Fruit fly (Drosophila melanogaster) whole organism, embryonic: ENCODE results near the gene CG5644.

ENCODE experiments used
- Atf-2 ChIP-seq: fragments of 200-800 bp; sonication (Bioruptor generic); optimal IDR thresholded peaks from 2 replicates; lab custom pipeline; 2016; ENCODE audit warnings: missing biosample characterization, missing genetic modification characterization
- Awh ChIP-seq: fragments of 200-800 bp; sonication (Bioruptor generic); IDR thresholded peaks from 2 replicates; pipeline ENCODE4, ENCODE4 v1.3.6; 2022; ENCODE audit warnings: missing biosample characterization, missing genetic modification characterization
- Bteb2 ChIP-seq: fragments of 200-800 bp; sonication (Bioruptor generic); optimal IDR thresholded peaks from 2 replicates; lab custom pipeline; 2016; ENCODE audit warnings: missing biosample characterization, missing genetic modification characterization
- CG10267 ChIP-seq: fragments of 200-800 bp; sonication (Bioruptor generic); optimal IDR thresholded peaks from 2 replicates; lab custom pipeline; 2018; ENCODE audit warnings: missing biosample characterization, mild to moderate bottlenecking, missing genetic modification characterization, moderate library complexity
- CG10543 ChIP-seq: fragments of 200-800 bp; sonication (Bioruptor generic); optimal IDR thresholded peaks from 3 replicates; lab custom pipeline; 2017; ENCODE audit warnings: missing biosample characterization, mild to moderate bottlenecking, missing genetic modification characterization, moderate library complexity
- CG10654 ChIP-seq: fragments of 200-800 bp; sonication (Bioruptor generic); optimal IDR thresholded peaks from 2 replicates; lab custom pipeline; 2016; ENCODE audit warnings: missing biosample characterization, missing genetic modification characterization
- CG15269 ChIP-seq: fragments of 200-800 bp; sonication (Bioruptor generic); optimal IDR thresholded peaks from 2 replicates; lab custom pipeline; 2018; ENCODE audit warnings: missing biosample characterization, mild to moderate bottlenecking, missing genetic modification characterization, moderate library complexity
- CG1603 ChIP-seq: fragments of 200-800 bp; sonication (Bioruptor generic); optimal IDR thresholded peaks from 2 replicates; lab custom pipeline; 2019; ENCODE audit warnings: missing biosample characterization, mild to moderate bottlenecking, missing genetic modification characterization, moderate library complexity
- CG17359 ChIP-seq: fragments of 200-800 bp; sonication (Bioruptor generic); optimal IDR thresholded peaks from 3 replicates; lab custom pipeline; 2018; ENCODE audit warnings: missing biosample characterization, mild to moderate bottlenecking, missing genetic modification characterization, moderate library complexity
- CG2129 ChIP-seq: fragments of 200-800 bp; sonication (Bioruptor generic); IDR thresholded peaks from 2 replicates; pipeline ENCODE4 v1.3.6; 2022; ENCODE audit warnings: missing biosample characterization, missing genetic modification characterization; ENCODE audit not compliant: partially characterized antibody
- CG3065 ChIP-seq: fragments of 200-800 bp; sonication (Bioruptor generic); optimal IDR thresholded peaks from 2 replicates; lab custom pipeline; 2016; ENCODE audit warnings: missing biosample characterization, missing genetic modification characterization
- CG34224 ChIP-seq: fragments of 200-800 bp; sonication (Bioruptor generic); IDR thresholded peaks from 3 replicates; pipeline ENCODE4 v1.3.6; 2022; ENCODE audit warnings: missing biosample characterization, missing genetic modification characterization; ENCODE audit not compliant: partially characterized antibody
- CG5180 ChIP-seq: fragments of 200-800 bp; sonication (Bioruptor generic); optimal IDR thresholded peaks from 3 replicates; lab custom pipeline; 2017; ENCODE audit warnings: missing biosample characterization, missing genetic modification characterization, mild to moderate bottlenecking, moderate library complexity, missing genetic modification reagents
- CG5245 ChIP-seq: fragments of 200-800 bp; sonication (Bioruptor generic); optimal IDR thresholded peaks from 3 replicates; lab custom pipeline; 2016; ENCODE audit warnings: missing biosample characterization, missing genetic modification characterization
- CG8924 ChIP-seq: fragments of 200-800 bp; optimal IDR thresholded peaks from 3 replicates; lab custom pipeline; 2019; ENCODE audit warnings: missing biosample characterization, mild to moderate bottlenecking, missing genetic modification characterization, moderate library complexity
- CoRest ChIP-seq: fragments of 200-800 bp; sonication (Bioruptor generic); optimal IDR thresholded peaks from 3 replicates; lab custom pipeline; 2018; ENCODE audit warnings: missing biosample characterization, mild to moderate bottlenecking, missing genetic modification characterization, moderate library complexity
- Elba2 ChIP-seq: fragments of 200-800 bp; sonication (Bioruptor generic); optimal IDR thresholded peaks from 3 replicates; lab custom pipeline; 2016; ENCODE audit warnings: missing biosample characterization, missing genetic modification characterization
- Ets97D ChIP-seq: fragments of 200-800 bp; sonication (Bioruptor generic); optimal IDR thresholded peaks from 3 replicates; lab custom pipeline; 2016; ENCODE audit warnings: missing biosample characterization, missing genetic modification characterization
- Hsf ChIP-seq: fragments of 200-800 bp; sonication (Bioruptor generic); optimal IDR thresholded peaks from 3 replicates; lab custom pipeline; 2016; ENCODE audit warnings: missing biosample characterization, missing genetic modification characterization
- Meics ChIP-seq: fragments of 200-800 bp; sonication (Bioruptor generic); optimal IDR thresholded peaks from 2 replicates; lab custom pipeline; 2017; ENCODE audit warnings: missing biosample characterization, mild to moderate bottlenecking, missing genetic modification characterization
- NfI ChIP-seq: fragments of 200-800 bp; sonication (Bioruptor generic); optimal IDR thresholded peaks from 3 replicates; lab custom pipeline; 2018; ENCODE audit warnings: missing biosample characterization, mild to moderate bottlenecking, missing genetic modification characterization, moderate library complexity
- Oaz ChIP-seq: fragments of 200-800 bp; sonication (Bioruptor generic); IDR thresholded peaks from 2 replicates; pipeline ENCODE4 v1.3.6; 2022; ENCODE audit warnings: missing biosample characterization, missing genetic modification characterization
- Opbp ChIP-seq: fragments of 200-800 bp; sonication (Bioruptor generic); IDR thresholded peaks from 3 replicates; pipeline ENCODE4 v1.3.6; 2022; ENCODE audit warnings: missing biosample characterization, missing genetic modification characterization; ENCODE audit not compliant: partially characterized antibody
- Pdp1 ChIP-seq, 2 experiments: fragments of 200-800 bp; sonication (Bioruptor generic); optimal IDR thresholded peaks; 3 replicates each; lab custom pipeline; 2016; ENCODE audit warnings: missing biosample characterization in 2 of 2, missing genetic modification characterization in 2 of 2, mild to moderate bottlenecking in 1 of 2, moderate library complexity in 1 of 2
- Poxn ChIP-seq: fragments of 200-800 bp; sonication (Bioruptor generic); IDR thresholded peaks from 2 replicates; pipeline ENCODE4 v1.3.6; 2022; ENCODE audit warnings: missing biosample characterization, missing genetic modification characterization
- Spps ChIP-seq: fragments of 200-800 bp; sonication (Bioruptor generic); optimal IDR thresholded peaks from 2 replicates; lab custom pipeline; 2018; ENCODE audit warnings: missing biosample characterization, mild to moderate bottlenecking, missing genetic modification characterization
- Ssrp ChIP-seq: fragments of 200-800 bp; sonication (Bioruptor generic); optimal IDR thresholded peaks from 2 replicates; lab custom pipeline; 2018; ENCODE audit warnings: missing biosample characterization, mild to moderate bottlenecking, missing genetic modification characterization, moderate library complexity
- Trl ChIP-seq, 3 experiments: fragments of >200 bp in 2 of 3; fragments of 200-800 bp in 1 of 3; sonication (Bioruptor generic) in 1 of 3; optimal IDR thresholded peaks; 2 replicates in 1 of 3; 3 replicates in 2 of 3; lab custom pipeline; 2016 to 2017; ENCODE audit warnings: missing biosample characterization in 1 of 3, missing genetic modification characterization in 1 of 3
- al ChIP-seq: fragments of 200-800 bp; sonication (Bioruptor generic); IDR thresholded peaks from 2 replicates; pipeline ENCODE4 v1.3.6; 2022; ENCODE audit warnings: missing biosample characterization, missing genetic modification characterization
- ara ChIP-seq: fragments of 200-800 bp; sonication (Bioruptor generic); IDR thresholded peaks from 2 replicates; pipeline ENCODE4 v1.3.6; 2022; ENCODE audit warnings: missing biosample characterization, missing genetic modification characterization
- ato ChIP-seq: fragments of 200-800 bp; sonication (Bioruptor generic); IDR thresholded peaks from 2 replicates; pipeline ENCODE4 v1.3.6; 2022; ENCODE audit warnings: missing biosample characterization, missing genetic modification characterization; ENCODE audit not compliant: partially characterized antibody
- bowl ChIP-seq: fragments of 200-800 bp; sonication (Bioruptor generic); IDR thresholded peaks from 2 replicates; pipeline ENCODE4 v1.3.6; 2022; ENCODE audit warnings: missing biosample characterization, missing genetic modification characterization
- bsh ChIP-seq, 2 experiments: fragments of 200-800 bp; sonication (Bioruptor generic); optimal IDR thresholded peaks; 2 replicates each; lab custom pipeline; 2017 to 2018; ENCODE audit warnings: mild to moderate bottlenecking in 2 of 2, missing biosample characterization in 2 of 2, missing genetic modification characterization in 2 of 2, moderate library complexity in 1 of 2
- corto ChIP-seq: fragments of 200-800 bp; sonication (Bioruptor generic); optimal IDR thresholded peaks from 2 replicates; lab custom pipeline; 2016; ENCODE audit warnings: missing biosample characterization, mild to moderate bottlenecking, missing genetic modification characterization, moderate library complexity
- lab ChIP-seq: fragments of 200-800 bp; sonication (Bioruptor generic); optimal IDR thresholded peaks from 3 replicates; lab custom pipeline; 2017; ENCODE audit warnings: missing biosample characterization, missing genetic modification characterization, mild to moderate bottlenecking, moderate library complexity, missing genetic modification reagents
- luna ChIP-seq: fragments of 200-800 bp; sonication (Bioruptor generic); optimal IDR thresholded peaks from 2 replicates; lab custom pipeline; 2016; ENCODE audit warnings: missing biosample characterization, missing genetic modification characterization
- onecut ChIP-seq: fragments of 200-800 bp; sonication (Bioruptor generic); IDR thresholded peaks from 2 replicates; pipeline ENCODE4 v1.3.6; 2022; ENCODE audit warnings: missing biosample characterization, missing genetic modification characterization
- p53 ChIP-seq: fragments of 200-800 bp; sonication (Bioruptor generic); optimal IDR thresholded peaks from 2 replicates; lab custom pipeline; 2016; ENCODE audit warnings: missing biosample characterization, missing genetic modification characterization
- peb ChIP-seq: fragments of 200-800 bp; sonication (Bioruptor generic); IDR thresholded peaks from 2 replicates; pipeline ENCODE4 v1.3.6; 2022; ENCODE audit warnings: missing biosample characterization, missing genetic modification characterization
- pros ChIP-seq: fragments of 200-800 bp; sonication (Bioruptor generic); optimal IDR thresholded peaks from 3 replicates; lab custom pipeline; 2019; ENCODE audit warnings: missing biosample characterization, mild to moderate bottlenecking, missing genetic modification characterization, moderate library complexity
- row ChIP-seq: fragments of 200-800 bp; sonication (Bioruptor generic); IDR thresholded peaks from 3 replicates; pipeline ENCODE4 v1.3.6; 2022; ENCODE audit warnings: missing biosample characterization, missing genetic modification characterization
- sima ChIP-seq: fragments of 200-800 bp; sonication (Bioruptor generic); optimal IDR thresholded peaks from 2 replicates; lab custom pipeline; 2016; ENCODE audit warnings: missing biosample characterization, missing genetic modification characterization
- sisA ChIP-seq: fragments of 200-800 bp; sonication (Bioruptor generic); IDR thresholded peaks from 2 replicates; pipeline ENCODE4 v1.3.6; 2022; ENCODE audit warnings: missing biosample characterization, missing genetic modification characterization
- stwl ChIP-seq: fragments of 200-800 bp; sonication (Bioruptor generic); optimal IDR thresholded peaks from 3 replicates; lab custom pipeline; 2018; ENCODE audit warnings: missing biosample characterization, mild to moderate bottlenecking, missing genetic modification characterization, moderate library complexity
- sug ChIP-seq: fragments of 200-800 bp; optimal IDR thresholded peaks from 2 replicates; lab custom pipeline; 2019; ENCODE audit warnings: missing biosample characterization, mild to moderate bottlenecking, missing genetic modification characterization, moderate library complexity
- tll ChIP-seq, 2 experiments: fragments of 200-800 bp in 1 of 2; fragments of >200 bp in 1 of 2; sonication (Bioruptor generic) in 1 of 2; optimal IDR thresholded peaks; 2 replicates each; lab custom pipeline; 2017 to 2019; ENCODE audit warnings: missing biosample characterization in 2 of 2, missing genetic modification characterization in 2 of 2, mild to moderate bottlenecking in 1 of 2, moderate library complexity in 1 of 2
- zen ChIP-seq: fragments of 200-800 bp; sonication (Bioruptor generic); optimal IDR thresholded peaks from 3 replicates; lab custom pipeline; 2018; ENCODE audit warnings: missing biosample characterization, mild to moderate bottlenecking, missing genetic modification characterization, moderate library complexity

CG5644 gene

dm6 chr3L:8953199-8953956, 26.3 kb downstream of the CG5644 start (continued):
- TF ChIP-seq CG10267 (peak; percentile 51), CG15269 (tag; lab: Kevin White, UChicago) (peak; percentile 77), p53 (GFP tag; lab: Kevin White, UChicago) (no peak), Ets97D (no peak), row (peak; percentile 93), CG8924 (tag; lab: Kevin White, UChicago) (peak; percentile 60), CG5180 (GFP tag; lab: Kevin White, UChicago) (peak; percentile 59), lab (GFP tag; lab: Kevin White, UChicago) (peak; percentile 72), CG10543 (peak; percentile 58), Spps (tag; lab: Kevin White, UChicago) (peak; percentile 10), bsh (GFP tag; optimal IDR thresholded peaks at IDR 0.05; lab: Kevin White, UChicago) (peak; percentile 64), NfI (GFP tag; lab: Kevin White, UChicago) (peak; percentile 51), sima (GFP tag; lab: Kevin White, UChicago) (no peak), CG3065 (GFP tag; lab: Kevin White, UChicago) (no peak), CG5245 (GFP tag; lab: Kevin White, UChicago) (no peak), CG10654 (GFP tag; lab: Kevin White, UChicago) (peak; percentile 4), zen (tag; lab: Kevin White, UChicago) (no peak), CG1603 (tag; lab: Kevin White, UChicago) (no peak), CG17359 (tag; lab: Kevin White, UChicago) (peak; percentile 71), stwl (tag; lab: Kevin White, UChicago) (peak; percentile 27), Poxn (GFP tag; lab: Robert Waterston, UW) (no peak), sug (tag; lab: Kevin White, UChicago) (peak; percentile 64), peb (GFP tag; lab: Robert Waterston, UW) (0 out of 2 replicates have a peak, but pooled peaks have one; percentile 6), Atf-2 (GFP tag; lab: Kevin White, UChicago) (no peak), tll (GFP tag; optimal IDR thresholded peaks at IDR 0.05; lab: Kevin White, UChicago) (no peak), Trl (optimal IDR thresholded peaks at IDR 0.05; lab: Kevin White, UChicago) (no peak), Trl (GFP tag; optimal IDR thresholded peaks at IDR 0.05; lab: Kevin White, UChicago) (peak; percentile 22), Meics (peak; percentile 76), CoRest (peak; percentile 82)

- TF ChIP-seq Awh (GFP tag; lab: Robert Waterston, UW) (no peak), luna (GFP tag; lab: Kevin White, UChicago) (no peak), Bteb2 (GFP tag; lab: Kevin White, UChicago) (no peak), bowl (GFP tag; lab: Robert Waterston, UW) (no peak), Pdp1 (GFP tag; optimal IDR thresholded peaks at IDR 0.05; lab: Kevin White, UChicago) (peak in 1 of 2 experiments; percentile 31), Hsf (GFP tag; lab: Kevin White, UChicago) (no peak), Oaz (GFP tag; lab: Robert Waterston, UW) (no peak), sisA (GFP tag; lab: Robert Waterston, UW) (no peak), al (no peak), ato (GFP tag; lab: Robert Waterston, UW) (no peak), Ssrp (tag; lab: Kevin White, UChicago) (no peak), ara (GFP tag; lab: Robert Waterston, UW) (0 out of 2 replicates have a peak, but pooled peaks have one; percentile 23), CG2129 (GFP tag; lab: Robert Waterston, UW) (no peak), pros (GFP tag; lab: Kevin White, UChicago) (no peak), Opbp (GFP tag; lab: Robert Waterston, UW) (no peak), Elba2 (GFP tag; lab: Kevin White, UChicago) (peak; percentile 3), corto (GFP tag; lab: Kevin White, UChicago) (no peak), onecut (no peak), CG34224 (GFP tag; lab: Robert Waterston, UW) (no peak)
Measured at dm6 chr3L:8952549-8953198, 27.0 kb downstream of the CG5644 start.
